Worm (Caenorhabditis elegans) whole organism, L4 larva: ENCODE measurements around the gene str-262.

Experiments
- F37D6.2 ChIP-seq: sonication (generic microtip); optimal IDR thresholded peaks from 2 replicates; lab custom pipeline; 2016; ENCODE audit warnings: mild to moderate bottlenecking, missing genetic modification characterization, missing compliant biosample characterization
- F44E2.7 ChIP-seq: fragments of 200-800 bp; sonication (Bioruptor generic); IDR thresholded peaks from 2 replicates; pipeline ENCODE4 v2.1.2; 2022; ENCODE audit warnings: missing genetic modification characterization, missing compliant biosample characterization
- R02D3.7 ChIP-seq: fragments of 150-350 bp; sonication (generic microtip); optimal IDR thresholded peaks from 3 replicates; lab custom pipeline; 2014; ENCODE audit warnings: missing biosample characterization, missing genetic modification characterization
- T20F7.1 ChIP-seq: fragments of 200-800 bp; sonication (Bioruptor generic); optimal IDR thresholded peaks from 2 replicates; lab custom pipeline; 2018; ENCODE audit warnings: mild to moderate bottlenecking, missing genetic modification characterization, missing compliant biosample characterization
- T26A8.4 ChIP-seq: fragments of 200-800 bp; sonication (Bioruptor generic); IDR thresholded peaks from 2 replicates; pipeline ENCODE4 v1.3.6; 2022; ENCODE audit warnings: missing genetic modification characterization, missing compliant biosample characterization
- Y48G9A.11 ChIP-seq: fragments of 200-800 bp; sonication (Bioruptor generic); IDR thresholded peaks from 2 replicates; pipeline ENCODE4 v1.3.6; 2022; ENCODE audit warnings: missing genetic modification reagents, missing genetic modification characterization, missing compliant biosample characterization
- aha-1 ChIP-seq: fragments of 150-350 bp; peaks from one replicate; lab custom pipeline; 2014; ENCODE audit warnings: missing biosample characterization, missing genetic modification characterization
- ama-1 ChIP-seq: fragments of 150-350 bp; optimal IDR thresholded peaks from 2 replicates; lab custom pipeline; 2014; ENCODE audit warnings: inconsistent platforms, mixed read lengths
- attf-4 ChIP-seq: sonication (generic microtip); optimal IDR thresholded peaks from 3 replicates; lab custom pipeline; 2017; ENCODE audit warnings: missing biosample characterization, missing genetic modification characterization
- ceh-28 ChIP-seq: fragments of 150-350 bp; optimal IDR thresholded peaks from 2 replicates; lab custom pipeline; 2014; ENCODE audit warnings: missing biosample characterization, missing genetic modification reagents, missing genetic modification characterization
- ctbp-1 ChIP-seq: fragments of 200-800 bp; sonication (Bioruptor generic); IDR thresholded peaks from 2 replicates; pipeline ENCODE4 v1.3.6; 2022; ENCODE audit warnings: missing genetic modification reagents, missing genetic modification characterization, missing compliant biosample characterization
- daf-16 ChIP-seq, 3 experiments: sonication (generic microtip); optimal IDR thresholded peaks; 2 replicates each; lab custom pipeline; 2016 to 2017; ENCODE audit warnings: missing genetic modification characterization in 3 of 3, missing genetic modification reagents in 3 of 3, mild to moderate bottlenecking in 2 of 3, missing compliant biosample characterization in 2 of 3, missing biosample characterization in 1 of 3, moderate library complexity in 1 of 3
- dmd-6 ChIP-seq: fragments of 200-800 bp; sonication (Bioruptor generic); IDR thresholded peaks from 2 replicates; pipeline ENCODE4 v1.3.6; 2022; ENCODE audit warnings: missing genetic modification reagents, missing genetic modification characterization, missing compliant biosample characterization
- dpl-1 ChIP-seq: fragments of 150-350 bp; optimal IDR thresholded peaks from 2 replicates; lab custom pipeline; 2014; ENCODE audit warnings: missing biosample characterization, missing genetic modification reagents, missing genetic modification characterization
- egl-43 ChIP-seq: fragments of 200-800 bp; sonication (Bioruptor generic); IDR thresholded peaks from 2 replicates; pipeline ENCODE4 v1.3.6; 2022; ENCODE audit warnings: missing genetic modification reagents, missing genetic modification characterization, missing compliant biosample characterization
- fkh-10 ChIP-seq: fragments of 150-350 bp; optimal IDR thresholded peaks from 2 replicates; lab custom pipeline; 2014; ENCODE audit warnings: missing biosample characterization, missing genetic modification reagents, missing genetic modification characterization
- hif-1 ChIP-seq, 2 experiments: sonication (generic microtip); optimal IDR thresholded peaks; 2 replicates each; lab custom pipeline; 2016 to 2017; ENCODE audit warnings: missing compliant biosample characterization in 2 of 2, missing genetic modification characterization in 2 of 2, missing genetic modification reagents in 2 of 2, missing genotype in 2 of 2, mild to moderate bottlenecking in 1 of 2
- hlh-11 ChIP-seq: fragments of 200-800 bp; sonication (Bioruptor generic); optimal IDR thresholded peaks from 2 replicates; lab custom pipeline; 2018; ENCODE audit warnings: mild to moderate bottlenecking, missing genetic modification characterization, missing compliant biosample characterization
- jun-1 ChIP-seq: fragments of 150-350 bp; optimal IDR thresholded peaks from 2 replicates; lab custom pipeline; 2014; ENCODE audit warnings: missing biosample characterization, missing genetic modification reagents, missing genetic modification characterization
- lin-13 ChIP-seq: fragments of 150-350 bp; optimal IDR thresholded peaks from 2 replicates; lab custom pipeline; 2014; ENCODE audit warnings: missing biosample characterization, missing genetic modification reagents, missing genetic modification characterization
- lin-15B ChIP-seq: fragments of 150-350 bp; sonication (generic microtip); optimal IDR thresholded peaks from 3 replicates; lab custom pipeline; 2014; ENCODE audit warnings: missing biosample characterization, missing genetic modification characterization
- lin-38 ChIP-seq: fragments of 200-800 bp; sonication (Bioruptor generic); IDR thresholded peaks from 2 replicates; pipeline ENCODE4 v1.3.6; 2022; ENCODE audit warnings: missing genetic modification reagents, missing genetic modification characterization, missing compliant biosample characterization
- lir-3 ChIP-seq: sonication (generic microtip); optimal IDR thresholded peaks from 2 replicates; lab custom pipeline; 2016; ENCODE audit warnings: mild to moderate bottlenecking, missing genetic modification characterization, missing compliant biosample characterization
- lsy-2 ChIP-seq, 2 experiments: fragments of 150-350 bp in 1 of 2; sonication (generic microtip) in 1 of 2; optimal IDR thresholded peaks; 2 replicates each; lab custom pipeline; 2014 to 2017; ENCODE audit warnings: missing biosample characterization in 2 of 2, missing genetic modification characterization in 2 of 2
- mdl-1 ChIP-seq, 2 experiments: fragments of 150-350 bp in 1 of 2; sonication (generic microtip) in 1 of 2; optimal IDR thresholded peaks; 2 replicates each; lab custom pipeline; 2014 to 2017; ENCODE audit warnings: missing biosample characterization in 2 of 2, missing genetic modification characterization in 2 of 2
- mep-1 ChIP-seq: fragments of 150-350 bp; sonication (generic microtip); optimal IDR thresholded peaks from 3 replicates; lab custom pipeline; 2014; ENCODE audit warnings: missing biosample characterization, missing genetic modification characterization
- mes-2 ChIP-seq: sonication (generic microtip); optimal IDR thresholded peaks from 2 replicates; lab custom pipeline; 2016; ENCODE audit warnings: missing genotype, mild to moderate bottlenecking, missing genetic modification characterization, missing compliant biosample characterization; ENCODE audit not compliant: poor library complexity, severe bottlenecking
- mxl-3 ChIP-seq: fragments of 200-800 bp; sonication (Bioruptor generic); optimal IDR thresholded peaks from 2 replicates; lab custom pipeline; 2018; ENCODE audit warnings: mild to moderate bottlenecking, missing genetic modification characterization, missing compliant biosample characterization
- nhr-11 ChIP-seq: fragments of 150-350 bp; optimal IDR thresholded peaks from 2 replicates; lab custom pipeline; 2014; ENCODE audit warnings: missing biosample characterization, missing genetic modification characterization
- nhr-25 ChIP-seq: sonication (generic microtip); optimal IDR thresholded peaks from 2 replicates; lab custom pipeline; 2017; ENCODE audit warnings: missing genetic modification characterization, mild to moderate bottlenecking, missing compliant biosample characterization, antibody characterized with exemption, moderate library complexity, borderline replicate concordance; ENCODE audit not compliant: insufficient read depth
- nhr-41 ChIP-seq: fragments of 200-800 bp; sonication (Bioruptor generic); IDR thresholded peaks from 2 replicates; pipeline ENCODE4 v1.3.6; 2022; ENCODE audit warnings: missing genetic modification reagents, missing genetic modification characterization, missing compliant biosample characterization
- nhr-42 ChIP-seq: fragments of 200-800 bp; sonication (Bioruptor generic); IDR thresholded peaks from 2 replicates; pipeline ENCODE4 v1.3.6; 2022; ENCODE audit warnings: missing genetic modification characterization, missing compliant biosample characterization
- nhr-76 ChIP-seq: fragments of 150-350 bp; optimal IDR thresholded peaks from 2 replicates; lab custom pipeline; 2014; ENCODE audit warnings: missing biosample characterization, missing genetic modification characterization
- nhr-77 ChIP-seq: fragments of 150-350 bp; optimal IDR thresholded peaks from 2 replicates; lab custom pipeline; 2014; ENCODE audit warnings: missing biosample characterization, missing genetic modification characterization
- pha-4 ChIP-seq, 2 experiments: fragments of 150-350 bp in 1 of 2; fragments of 200-800 bp in 1 of 2; sonication (Bioruptor generic) in 1 of 2; IDR thresholded peaks in 1 of 2; optimal IDR thresholded peaks in 1 of 2; 2 replicates each; pipeline versions ENCODE4 v1.3.6 to Lab custom; 2014 to 2022; ENCODE audit warnings: missing genetic modification characterization in 2 of 2, missing genetic modification reagents in 2 of 2, missing biosample characterization in 1 of 2, missing compliant biosample characterization in 1 of 2
- php-3 ChIP-seq: fragments of 200-800 bp; sonication (Bioruptor generic); IDR thresholded peaks from 2 replicates; pipeline ENCODE4 v1.3.6; 2022; ENCODE audit warnings: missing genetic modification reagents, missing genetic modification characterization, missing compliant biosample characterization
- rbr-2 ChIP-seq: sonication (generic microtip); optimal IDR thresholded peaks from 2 replicates; lab custom pipeline; 2016; ENCODE audit warnings: missing genotype, missing genetic modification characterization, missing compliant biosample characterization
- skn-1 ChIP-seq: fragments of 150-350 bp; optimal IDR thresholded peaks from 2 replicates; lab custom pipeline; 2014; ENCODE audit warnings: missing biosample characterization, missing genetic modification characterization
- snpc-1.2 ChIP-seq: fragments of 200-800 bp; sonication (Bioruptor generic); IDR thresholded peaks from 2 replicates; pipeline ENCODE4 v1.3.6; 2022; ENCODE audit warnings: missing genetic modification reagents, missing genetic modification characterization, missing compliant biosample characterization
- spr-1 ChIP-seq: sonication (generic microtip); optimal IDR thresholded peaks from 2 replicates; lab custom pipeline; 2016; ENCODE audit warnings: mild to moderate bottlenecking, missing genetic modification characterization, missing compliant biosample characterization
- spr-3 ChIP-seq: fragments of 200-800 bp; sonication (Bioruptor generic); optimal IDR thresholded peaks from 2 replicates; lab custom pipeline; 2018; ENCODE audit warnings: mild to moderate bottlenecking, missing genetic modification characterization, missing compliant biosample characterization
- unc-130 ChIP-seq: sonication (generic microtip); optimal IDR thresholded peaks from 2 replicates; lab custom pipeline; 2016; ENCODE audit warnings: missing genetic modification reagents, missing genetic modification characterization, missing compliant biosample characterization
- zfp-2 ChIP-seq: sonication (generic microtip); optimal IDR thresholded peaks from 2 replicates; lab custom pipeline; 2016; ENCODE audit warnings: mild to moderate bottlenecking, missing genetic modification characterization, missing compliant biosample characterization
- zfp-3 ChIP-seq: fragments of 200-800 bp; sonication (Bioruptor generic); conservative IDR thresholded peaks from 2 replicates; pipeline ENCODE4 v1.3.6; 2022; ENCODE audit warnings: missing genetic modification reagents, missing genetic modification characterization, missing compliant biosample characterization
- zip-11 ChIP-seq: fragments of 200-800 bp; sonication (Bioruptor generic); IDR thresholded peaks from 2 replicates; pipeline ENCODE4 v1.3.6; 2022; ENCODE audit warnings: missing genetic modification characterization, missing compliant biosample characterization
- ztf-11 ChIP-seq: fragments of 150-350 bp; optimal IDR thresholded peaks from 2 replicates; lab custom pipeline; 2014; ENCODE audit warnings: missing biosample characterization, missing genetic modification characterization

str-262 gene

ce11 chrV:730216-730615, 22.4 kb downstream of the str-262 start (continued):
- 0 out of 2 replicates have a peak, but pooled peaks have one; percentile 11 for TF ChIP-seq pha-4 (GFP tag; IDR thresholded peaks at IDR 0.05; lab: Robert Waterston, UW)
- no peak for TF ChIP-seq pha-4 (tag; optimal IDR thresholded peaks at IDR 0.05; lab: Kevin White, UChicago)
- TF ChIP-seq ceh-28 (tag; lab: Kevin White, UChicago) = no peak
- no peak for TF ChIP-seq F37D6.2 (tag; lab: Kevin White, UChicago)
- TF ChIP-seq hif-1 (tag; optimal IDR thresholded peaks at IDR 0.05; lab: Kevin White, UChicago) = peak in 1 of 2 experiments; percentile 47
- no peak for TF ChIP-seq lir-3
- no peak for TF ChIP-seq dpl-1 (GFP tag; lab: Kevin White, UChicago)
- TF ChIP-seq T26A8.4 (GFP tag; lab: Robert Waterston, UW) = peak; percentile 78
- peak; percentile 13 for TF ChIP-seq rbr-2 (tag; lab: Kevin White, UChicago)
- peak; percentile 25 for TF ChIP-seq spr-1 (tag; lab: Kevin White, UChicago)
- peak; percentile 93 for TF ChIP-seq php-3
- TF ChIP-seq zfp-3 (GFP tag; lab: Robert Waterston, UW) = 0 out of 2 replicates have a peak, but pooled peaks have one; percentile 23
- peak; percentile 92 for TF ChIP-seq hlh-11 (tag; lab: Kevin White, UChicago)
- peak; percentile 66 for TF ChIP-seq dmd-6 (GFP tag; lab: Robert Waterston, UW)
- TF ChIP-seq attf-4 (tag; lab: Kevin White, UChicago) = no peak

ce11 chrV:728822-729493, 23.6 kb downstream of the str-262 start:
- 0 out of 2 replicates have a peak, but pooled peaks have one; percentile 10 for TF ChIP-seq Y48G9A.11
- TF ChIP-seq hif-1 (tag; optimal IDR thresholded peaks at IDR 0.05; lab: Kevin White, UChicago) = no peak
- peak in 1 of 2 experiments; percentile 62 for TF ChIP-seq daf-16 (GFP tag; optimal IDR thresholded peaks at IDR 0.05; lab: Kevin White, UChicago)
- peak; percentile 56 for TF ChIP-seq daf-16 (tag; optimal IDR thresholded peaks at IDR 0.05; lab: Kevin White, UChicago)
- TF ChIP-seq zip-11 (GFP tag; lab: Robert Waterston, UW) = no peak
- TF ChIP-seq snpc-1.2 = no peak
- no peak for TF ChIP-seq skn-1 (tag; lab: Kevin White, UChicago)
- TF ChIP-seq ceh-28 (tag; lab: Kevin White, UChicago) = no peak
- no peak for TF ChIP-seq unc-130
- no peak for TF ChIP-seq mes-2 (tag; lab: Kevin White, UChicago)
- TF ChIP-seq nhr-77 = peak; percentile 64
- peak; percentile 61 for TF ChIP-seq mep-1
- TF ChIP-seq R02D3.7 (tag; lab: Kevin White, UChicago) = no peak
- TF ChIP-seq zfp-2 (tag; lab: Kevin White, UChicago) = no peak
- TF ChIP-seq jun-1 (tag; lab: Kevin White, UChicago) = no peak
- TF ChIP-seq ama-1 (lab: Kevin White, UChicago) = no peak
- no peak for TF ChIP-seq F37D6.2 (tag; lab: Kevin White, UChicago)
- TF ChIP-seq F44E2.7 (GFP tag; lab: Robert Waterston, UW) = no peak
- peak; percentile 13; the same call in 1 of the 2 replicates for TF ChIP-seq lin-38 (GFP tag; lab: Robert Waterston, UW)
- TF ChIP-seq hlh-11 (tag; lab: Kevin White, UChicago) = peak; percentile 94
- peak; percentile 69 for TF ChIP-seq nhr-11 (tag; lab: Kevin White, UChicago)
- no peak for TF ChIP-seq lin-13 (GFP tag; lab: Kevin White, UChicago)
- TF ChIP-seq spr-3 = no peak
- TF ChIP-seq nhr-41 (GFP tag; lab: Robert Waterston, UW) = no peak
- no peak for TF ChIP-seq ztf-11
- peak; percentile 98 for TF ChIP-seq aha-1 (tag; lab: Kevin White, UChicago)
- no peak for TF ChIP-seq fkh-10 (GFP tag; lab: Kevin White, UChicago)
- TF ChIP-seq T20F7.1 (GFP tag; lab: Kevin White, UChicago) = peak; percentile 23
- TF ChIP-seq lin-15B (tag; lab: Kevin White, UChicago) = no peak
- TF ChIP-seq egl-43 (GFP tag; lab: Robert Waterston, UW) = 0 out of 2 replicates have a peak, but pooled peaks have one; percentile 4
- peak; percentile 26 to 81 for TF ChIP-seq mdl-1 (tag; optimal IDR thresholded peaks at IDR 0.05; lab: Kevin White, UChicago)
- TF ChIP-seq zfp-3 (GFP tag; lab: Robert Waterston, UW) = 0 out of 2 replicates have a peak, but pooled peaks have one; percentile 23
- 0 out of 2 replicates have a peak, but pooled peaks have one; percentile 5 for TF ChIP-seq ctbp-1 (GFP tag; lab: Robert Waterston, UW)
- TF ChIP-seq dpl-1 (GFP tag; lab: Kevin White, UChicago) = no peak
- no peak for TF ChIP-seq nhr-42 (GFP tag; lab: Robert Waterston, UW)
- no peak for TF ChIP-seq nhr-25
- peak in 1 of 2 experiments; percentile 69 for TF ChIP-seq lsy-2 (tag; optimal IDR thresholded peaks at IDR 0.05; lab: Kevin White, UChicago)
- no peak for TF ChIP-seq nhr-76 (tag; lab: Kevin White, UChicago)
- peak; percentile 59 for TF ChIP-seq mxl-3 (GFP tag; lab: Kevin White, UChicago)
